Fruit fly (Drosophila melanogaster) Kc167 (cell line): ENCODE measurements around the gene CG42711.

Experiments used
- Myc ChIP-seq: fragments of >200 bp; optimal IDR thresholded peaks from 2 replicates; lab custom pipeline; 2017; ENCODE audit warnings: missing external identifiers
- Sin3A ChIP-seq: fragments of >200 bp; optimal IDR thresholded peaks from 2 replicates; lab custom pipeline; 2018; ENCODE audit warnings: missing external identifiers
- h ChIP-seq: fragments of >200 bp; optimal IDR thresholded peaks from 3 replicates; lab custom pipeline; 2018; ENCODE audit warnings: missing external identifiers
- insv ChIP-seq: fragments of >200 bp; optimal IDR thresholded peaks from 3 replicates; lab custom pipeline; 2018; ENCODE audit warnings: missing external identifiers
- psq ChIP-seq: fragments of >200 bp; optimal IDR thresholded peaks from 2 replicates; lab custom pipeline; 2017; ENCODE audit warnings: missing external identifiers
- ttk ChIP-seq: sonication (Bioruptor generic); optimal IDR thresholded peaks from 2 replicates; lab custom pipeline; 2017; ENCODE audit warnings: missing external identifiers

CG42711 gene

DNA sequence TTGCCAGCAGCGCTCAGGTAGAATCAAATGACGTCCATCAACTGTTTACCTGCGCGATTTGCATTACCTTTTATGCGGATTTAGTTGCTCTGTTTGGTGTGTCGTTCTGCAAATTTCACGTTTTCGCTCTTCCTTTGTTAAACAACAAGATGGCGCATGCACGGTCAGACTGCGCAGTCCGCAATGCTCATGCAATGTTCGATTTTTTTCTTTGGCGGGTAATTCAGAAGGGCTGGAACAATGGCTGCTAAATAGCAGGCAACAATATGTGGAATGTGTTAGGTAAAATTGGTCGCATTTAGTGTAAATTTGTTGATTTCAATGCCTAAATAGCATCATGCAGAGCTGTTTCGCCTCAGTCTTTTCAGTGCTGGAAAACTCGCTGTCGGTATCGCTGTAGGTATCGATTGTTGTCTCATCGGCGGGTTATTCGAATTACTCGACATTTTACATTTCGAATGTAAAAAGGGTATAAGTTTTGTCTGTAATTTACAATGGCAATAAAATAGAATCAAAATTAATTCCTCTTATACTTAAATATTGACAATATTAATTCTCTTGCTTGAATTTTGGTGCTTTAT, 26.7 kb downstream of the CG42711 start, which contains the start of gene Smg5:
Gene Smg5, minus strand, starts transcription at position 331 of the 581 bp plus-strand sequence.
- TF ChIP-seq Sin3A (lab: Kevin White, UChicago) (no peak), h (no peak), insv (lab: Kevin White, UChicago) (no peak), Myc (no peak), psq (lab: Kevin White, UChicago) (no peak), ttk (lab: Kevin White, UChicago) (no peak)

DNA sequence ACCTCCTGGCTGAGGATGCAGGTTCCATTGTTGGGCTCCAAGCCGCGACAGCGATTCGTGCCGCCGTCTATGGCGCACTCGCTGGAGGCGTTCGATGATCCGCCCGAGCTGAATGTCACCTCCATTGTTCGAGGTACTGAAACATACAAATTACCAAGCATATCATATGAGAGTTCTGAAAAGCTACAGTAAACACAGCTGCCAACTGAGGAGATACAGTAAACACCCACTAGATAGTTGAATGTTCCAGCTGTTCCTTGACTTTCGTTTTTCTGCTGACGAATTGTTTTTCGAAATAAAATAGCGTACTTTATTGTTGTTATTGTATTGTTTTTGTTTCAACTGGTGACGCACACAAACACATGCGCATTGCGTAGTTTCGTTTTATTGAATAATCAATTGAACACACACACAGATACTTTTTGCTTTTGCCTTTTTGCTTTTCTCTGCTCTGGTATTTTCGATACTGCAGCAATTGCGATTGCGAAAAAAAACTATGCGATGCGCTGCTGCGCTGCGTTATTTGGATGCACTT, 27.3 kb downstream of the CG42711 start:
- TF ChIP-seq Myc (no peak), insv (lab: Kevin White, UChicago) (no peak), ttk (lab: Kevin White, UChicago) (no peak), Sin3A (lab: Kevin White, UChicago) (no peak), psq (lab: Kevin White, UChicago) (no peak), h (no peak)

DNA sequence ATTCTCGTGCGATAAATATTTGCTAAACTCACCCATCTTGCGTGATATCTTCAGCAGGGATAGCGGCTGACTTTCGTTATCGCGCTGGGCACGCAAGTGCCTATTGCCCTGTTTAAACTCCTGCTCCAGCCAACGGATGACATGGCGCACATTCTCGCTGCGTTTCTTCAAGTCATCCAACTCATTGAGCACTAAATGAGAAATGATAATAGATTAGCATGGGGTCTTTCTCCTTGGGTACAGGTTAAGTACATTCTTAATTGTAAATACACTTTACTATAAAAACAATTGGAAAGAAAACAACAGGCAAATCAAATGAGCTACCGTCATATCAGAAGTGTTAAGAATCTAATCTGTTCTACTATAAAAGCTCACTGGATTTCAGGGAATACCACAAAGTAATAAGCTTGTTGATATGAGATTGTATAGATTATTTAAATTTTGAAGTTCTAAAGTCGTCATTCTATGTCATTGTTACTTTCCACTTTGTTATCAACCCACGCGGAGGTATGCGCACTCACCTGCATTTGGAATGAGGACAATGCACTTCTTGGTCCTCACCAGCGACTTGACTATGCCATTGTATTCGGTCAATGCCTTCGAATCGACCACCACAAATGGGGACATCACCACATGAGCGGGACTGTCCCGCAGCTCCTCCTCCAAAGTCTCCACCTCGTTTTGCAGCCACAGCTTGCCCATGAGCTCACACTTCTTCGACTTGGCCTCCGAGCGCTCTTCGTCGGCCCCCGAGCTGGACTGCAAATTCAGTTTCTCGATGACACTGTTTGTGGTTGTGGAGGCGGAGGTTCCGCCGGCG, 30.8 kb downstream of the CG42711 start:
- TF ChIP-seq ttk (lab: Kevin White, UChicago) = no peak

DNA sequence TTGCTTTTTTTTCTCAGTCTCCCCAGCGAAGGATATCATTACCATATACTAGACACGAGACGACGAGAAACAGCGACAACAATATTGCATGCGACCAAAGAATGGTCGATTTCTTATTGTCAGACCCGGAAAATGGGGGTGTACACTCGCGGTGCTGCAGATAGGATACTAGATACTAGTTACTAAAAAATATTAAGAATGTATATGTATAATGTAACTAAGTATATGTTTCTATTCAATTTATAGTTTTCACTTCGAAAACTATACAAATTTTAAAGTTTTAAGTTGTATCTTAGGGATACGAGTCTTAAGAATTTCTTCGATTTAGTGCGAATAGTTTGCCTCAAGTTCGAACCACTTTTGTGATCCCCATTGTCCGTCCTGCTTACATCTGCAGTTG, 37.7 kb downstream of the CG42711 start:
- no peak for TF ChIP-seq psq (lab: Kevin White, UChicago)
- no peak for TF ChIP-seq Myc
- no peak for TF ChIP-seq Sin3A (lab: Kevin White, UChicago)
- no peak for TF ChIP-seq ttk (lab: Kevin White, UChicago)
- no peak for TF ChIP-seq h
- TF ChIP-seq insv (lab: Kevin White, UChicago) = no peak

DNA sequence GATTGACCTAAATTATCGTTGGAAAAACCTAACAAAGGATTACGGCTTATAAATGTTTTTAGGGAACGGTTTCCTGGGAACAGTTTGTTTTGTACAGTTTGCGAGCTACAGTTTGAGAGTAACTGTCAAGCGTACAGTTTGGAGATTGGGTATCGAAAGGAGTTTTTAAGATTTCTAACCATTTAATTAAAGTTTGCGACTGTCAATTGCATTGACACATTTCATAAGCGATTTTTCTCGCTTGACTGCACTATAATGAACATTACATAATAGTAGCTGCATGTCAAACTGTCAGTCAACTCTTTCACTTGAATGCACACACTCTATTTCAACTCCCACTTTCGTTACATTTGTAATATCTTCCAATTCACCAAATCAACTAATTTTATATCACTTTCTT, 38.3 kb downstream of the CG42711 start:
- no peak for TF ChIP-seq h
- TF ChIP-seq Sin3A (lab: Kevin White, UChicago) = no peak
- TF ChIP-seq ttk (lab: Kevin White, UChicago) = no peak
- TF ChIP-seq Myc = no peak
- TF ChIP-seq insv (lab: Kevin White, UChicago) = no peak
- no peak for TF ChIP-seq psq (lab: Kevin White, UChicago)

DNA sequence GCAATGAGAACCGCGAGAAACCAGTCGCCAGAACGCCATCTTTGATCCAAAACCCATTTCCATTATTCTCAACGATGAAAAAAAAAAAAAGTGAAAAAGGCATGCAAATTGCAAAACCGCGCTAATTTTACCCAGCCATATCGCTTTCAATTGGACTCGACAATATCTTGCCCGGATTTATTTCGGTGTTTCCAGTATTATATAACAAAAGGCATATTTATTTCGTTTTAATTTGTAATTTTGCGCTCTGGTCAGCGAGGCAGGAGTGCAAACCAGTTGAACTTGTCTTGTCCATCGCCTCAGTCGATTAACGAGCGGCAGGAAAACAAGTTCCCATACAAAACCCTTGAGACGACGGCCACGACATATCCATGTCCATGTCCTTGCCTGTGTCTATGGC, 41.2 kb downstream of the CG42711 start:
- TF ChIP-seq insv (lab: Kevin White, UChicago) (no peak), ttk (lab: Kevin White, UChicago) (no peak), Sin3A (lab: Kevin White, UChicago) (no peak), psq (lab: Kevin White, UChicago) (no peak), h (no peak), Myc (no peak)

DNA sequence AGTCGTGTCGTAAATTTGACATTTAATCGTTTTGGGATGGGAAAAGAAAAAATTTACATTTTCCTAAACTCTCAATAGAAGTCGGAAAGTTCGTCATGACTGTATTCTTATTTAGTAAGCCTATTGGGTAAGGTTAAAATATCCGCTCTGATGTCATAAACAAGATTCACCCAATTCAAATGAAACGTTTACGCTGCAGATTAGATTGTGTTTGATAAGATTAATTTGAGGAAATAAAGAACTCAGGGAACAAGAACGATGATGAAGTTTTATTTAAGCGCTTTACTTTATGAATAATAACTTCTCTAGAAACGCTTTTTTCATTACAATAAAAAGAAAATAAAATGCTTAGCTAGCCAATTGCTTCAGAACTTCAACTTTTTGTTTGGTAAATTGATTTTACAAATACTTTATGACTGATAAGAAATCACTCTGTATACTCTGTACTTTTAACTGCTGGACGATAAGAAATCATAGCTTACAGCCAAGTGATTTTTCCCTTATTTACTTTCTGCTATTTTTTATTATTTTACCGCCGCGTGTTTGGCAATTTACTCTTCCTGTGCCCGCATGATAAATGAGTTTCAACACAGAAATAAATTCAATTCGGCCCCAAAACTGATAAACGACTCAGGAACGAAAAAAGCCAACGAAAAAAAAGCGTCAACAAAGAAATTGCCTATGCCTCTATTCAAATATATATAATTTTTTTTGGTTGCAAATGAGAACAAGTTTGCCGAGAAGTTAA, 44.7 kb downstream of the CG42711 start:
- TF ChIP-seq Sin3A (lab: Kevin White, UChicago) = no peak
- TF ChIP-seq h = no peak
- no peak for TF ChIP-seq psq (lab: Kevin White, UChicago)
- no peak for TF ChIP-seq ttk (lab: Kevin White, UChicago)
- no peak for TF ChIP-seq insv (lab: Kevin White, UChicago)
- no peak for TF ChIP-seq Myc

DNA sequence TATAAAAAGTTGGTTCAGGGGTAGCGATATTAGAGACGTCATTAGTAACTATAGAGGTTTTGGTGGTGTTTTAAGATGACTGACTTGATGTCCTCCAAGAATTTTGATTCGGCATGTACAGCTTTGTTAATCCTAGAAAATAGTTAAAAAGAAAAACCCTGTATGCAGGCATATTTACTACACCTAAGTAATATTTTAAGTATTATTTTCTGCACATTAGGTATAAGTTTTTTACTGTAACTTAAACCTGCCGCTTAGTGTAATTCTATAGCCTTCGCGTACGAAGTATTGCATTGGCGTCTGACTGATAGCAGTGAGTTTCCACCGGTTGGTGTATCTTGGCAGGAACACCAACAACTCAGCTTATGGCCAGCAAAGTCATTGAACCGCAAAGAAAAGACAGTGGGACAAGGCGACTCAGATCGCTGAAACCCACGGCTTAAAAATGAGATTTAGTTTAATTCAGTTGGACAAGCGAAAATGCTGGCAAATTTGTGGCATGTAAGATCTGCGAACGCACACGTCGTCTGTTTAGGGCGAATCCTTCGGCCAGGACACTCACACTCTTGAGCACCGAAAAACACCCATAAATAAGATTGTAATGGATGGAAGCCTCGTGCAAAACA, 46.4 kb downstream of the CG42711 start:
- no peak for TF ChIP-seq ttk (lab: Kevin White, UChicago)
- TF ChIP-seq h = no peak
- TF ChIP-seq insv (lab: Kevin White, UChicago) = no peak
- no peak for TF ChIP-seq Myc
- TF ChIP-seq psq (lab: Kevin White, UChicago) = no peak
- no peak for TF ChIP-seq Sin3A (lab: Kevin White, UChicago)

DNA sequence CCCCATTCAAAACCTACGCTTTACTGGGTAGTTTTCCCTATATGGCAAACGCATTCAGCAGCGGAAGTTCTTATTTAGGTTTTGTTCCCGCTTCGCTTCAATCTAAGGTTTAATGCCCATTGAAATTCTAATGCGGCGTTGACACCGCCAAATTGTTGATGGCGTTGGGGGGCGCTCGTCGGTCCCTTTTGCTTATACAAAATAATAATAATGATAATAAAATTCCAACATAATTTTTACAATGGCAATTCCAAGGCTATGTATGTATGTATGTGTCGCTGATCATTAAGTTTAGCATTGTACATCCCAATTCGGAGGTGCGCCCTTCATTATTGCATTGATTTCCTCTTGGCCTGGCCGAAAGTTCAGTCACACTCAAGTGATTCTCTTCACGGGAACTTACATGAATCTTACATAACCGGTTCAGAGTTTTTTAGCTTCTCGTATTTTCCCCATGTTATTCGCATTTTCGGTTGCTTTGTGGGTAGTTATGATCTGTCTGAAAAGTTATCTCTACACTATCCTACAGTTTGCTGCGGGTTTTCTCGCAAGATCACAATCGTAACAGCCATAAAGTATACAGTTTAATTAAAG, 47.0 kb downstream of the CG42711 start:
- TF ChIP-seq insv (lab: Kevin White, UChicago) = no peak
- TF ChIP-seq Sin3A (lab: Kevin White, UChicago) = no peak

DNA sequence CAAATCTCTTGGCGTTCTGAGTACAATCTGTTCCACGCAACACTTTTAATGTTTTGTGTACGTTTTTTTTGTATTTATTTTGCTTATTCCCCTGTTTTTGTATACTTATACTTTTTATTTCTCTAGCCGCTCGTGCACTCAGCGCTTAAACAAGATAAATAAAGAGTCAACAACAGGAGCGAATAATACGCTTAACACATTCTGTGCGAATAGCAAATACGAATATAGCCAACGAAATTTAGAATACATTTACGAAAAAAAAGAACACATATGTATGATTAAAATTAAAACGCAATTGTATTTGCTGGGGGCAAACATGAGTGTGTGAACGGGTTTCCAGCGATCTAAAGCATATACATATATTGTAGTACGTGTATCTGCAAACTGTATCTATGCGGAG, 49.2 kb downstream of the CG42711 start:
- no peak for TF ChIP-seq psq (lab: Kevin White, UChicago)
- TF ChIP-seq Myc = no peak
- no peak for TF ChIP-seq insv (lab: Kevin White, UChicago)
- no peak for TF ChIP-seq h
- no peak for TF ChIP-seq ttk (lab: Kevin White, UChicago)
- TF ChIP-seq Sin3A (lab: Kevin White, UChicago) = no peak

DNA sequence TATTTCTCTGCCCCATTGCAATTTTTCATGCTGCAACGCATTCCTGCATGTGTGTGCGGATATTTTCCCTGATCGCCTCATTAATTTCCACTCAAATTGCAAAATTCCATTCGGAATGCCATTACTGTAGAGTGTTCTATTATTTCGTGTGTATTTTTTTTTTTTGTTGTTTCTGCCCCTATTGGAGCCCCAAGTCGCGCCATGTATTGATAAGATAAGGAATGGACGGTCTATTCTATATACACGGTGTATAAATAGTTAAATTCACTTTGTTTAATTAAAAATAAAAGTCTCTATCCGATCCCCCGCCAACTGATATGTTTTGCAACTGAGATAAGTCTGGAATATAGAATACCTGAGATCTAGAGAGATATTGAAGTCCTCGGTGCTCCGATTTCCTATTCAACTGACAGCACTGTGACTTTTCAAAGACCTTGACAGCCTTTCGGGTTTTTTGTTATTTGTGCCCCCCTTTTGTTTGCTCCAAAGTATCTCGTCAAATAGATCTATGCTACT, 49.7 kb downstream of the CG42711 start:
- TF ChIP-seq psq (lab: Kevin White, UChicago) (no peak), Sin3A (lab: Kevin White, UChicago) (no peak), ttk (lab: Kevin White, UChicago) (no peak), insv (lab: Kevin White, UChicago) (no peak), h (no peak), Myc (no peak)
